Worm (Caenorhabditis elegans) whole organism, L3 larva: Measurements from ENCODE around the gene T23F11.4.
A peak's percentile ranks its signal among the peaks of the same experiment; 100 is the strongest.

Source experiments
- R02D3.7 ChIP-seq: fragments of 150-350 bp; optimal IDR thresholded peaks from 2 replicates; lab custom pipeline; 2014; ENCODE audit warnings: missing biosample characterization, missing genetic modification characterization
- ZK546.5 ChIP-seq: sonication (generic microtip); optimal IDR thresholded peaks from 2 replicates; lab custom pipeline; 2017; ENCODE audit warnings: missing biosample characterization, missing genetic modification characterization
- aly-2 ChIP-seq: fragments of 150-350 bp; optimal IDR thresholded peaks from 2 replicates; lab custom pipeline; 2014; ENCODE audit warnings: missing biosample characterization, missing genetic modification characterization
- ceh-28 ChIP-seq: fragments of 150-350 bp; optimal IDR thresholded peaks from 2 replicates; lab custom pipeline; 2014; ENCODE audit warnings: missing biosample characterization, missing genetic modification reagents, missing genetic modification characterization
- ceh-9 ChIP-seq: sonication (generic microtip); optimal IDR thresholded peaks from 2 replicates; lab custom pipeline; 2018; ENCODE audit warnings: missing biosample characterization, missing genetic modification characterization
- daf-12 ChIP-seq: fragments of 150-350 bp; optimal IDR thresholded peaks from 2 replicates; lab custom pipeline; 2014; ENCODE audit warnings: missing biosample characterization, missing genetic modification reagents, missing genetic modification characterization
- egl-27 ChIP-seq: sonication (generic microtip); optimal IDR thresholded peaks from 4 replicates; lab custom pipeline; 2017; ENCODE audit warnings: missing biosample characterization, missing genetic modification reagents, missing genetic modification characterization
- egl-5 ChIP-seq: fragments of 150-350 bp; optimal IDR thresholded peaks from 2 replicates; lab custom pipeline; 2017; ENCODE audit warnings: missing biosample characterization, missing genetic modification reagents, missing genetic modification characterization, inconsistent platforms
- elt-1 ChIP-seq: fragments of 150-350 bp; optimal IDR thresholded peaks from 2 replicates; lab custom pipeline; 2014; ENCODE audit warnings: missing biosample characterization, missing genetic modification characterization
- elt-2 ChIP-seq: sonication (generic microtip); optimal IDR thresholded peaks from 2 replicates; lab custom pipeline; 2016; ENCODE audit warnings: missing genetic modification reagents, mild to moderate bottlenecking, missing genetic modification characterization, missing compliant biosample characterization
- fkh-2 ChIP-seq: fragments of 150-350 bp; optimal IDR thresholded peaks from 2 replicates; lab custom pipeline; 2014; ENCODE audit warnings: missing biosample characterization, missing genetic modification reagents, missing genetic modification characterization
- hmg-11 ChIP-seq: sonication (generic microtip); optimal IDR thresholded peaks from 2 replicates; lab custom pipeline; 2016; ENCODE audit warnings: missing genetic modification characterization, missing compliant biosample characterization
- lin-39 ChIP-seq: fragments of 150-350 bp; optimal IDR thresholded peaks from 2 replicates; lab custom pipeline; 2018; ENCODE audit warnings: missing biosample characterization, missing genetic modification reagents, missing genetic modification characterization
- lsy-12 ChIP-seq: sonication (generic microtip); optimal IDR thresholded peaks from 2 replicates; lab custom pipeline; 2016; ENCODE audit warnings: mild to moderate bottlenecking, missing genetic modification characterization, missing compliant biosample characterization
- mdl-1 ChIP-seq: fragments of 150-350 bp; optimal IDR thresholded peaks from 2 replicates; lab custom pipeline; 2014; ENCODE audit warnings: missing biosample characterization, missing genetic modification characterization
- mml-1 ChIP-seq: fragments of 150-350 bp; sonication (generic microtip); optimal IDR thresholded peaks from 3 replicates; lab custom pipeline; 2014; ENCODE audit warnings: missing biosample characterization, missing genetic modification characterization
- nfya-1 ChIP-seq: sonication (generic microtip); optimal IDR thresholded peaks from 2 replicates; lab custom pipeline; 2017; ENCODE audit warnings: missing genetic modification characterization, mild to moderate bottlenecking, missing compliant biosample characterization, antibody characterized with exemption, moderate library complexity; ENCODE audit not compliant: insufficient read depth
- nhr-12 ChIP-seq: fragments of 150-350 bp; optimal IDR thresholded peaks from 2 replicates; lab custom pipeline; 2014; ENCODE audit warnings: missing biosample characterization, missing genetic modification characterization
- nhr-23 ChIP-seq: fragments of 150-350 bp; optimal IDR thresholded peaks from 2 replicates; lab custom pipeline; 2014; ENCODE audit warnings: missing biosample characterization, missing genetic modification reagents, missing genetic modification characterization
- nhr-237 ChIP-seq: fragments of 150-350 bp; optimal IDR thresholded peaks from 2 replicates; lab custom pipeline; 2014; ENCODE audit warnings: missing biosample characterization, missing genetic modification characterization
- nhr-25 ChIP-seq: sonication (generic microtip); optimal IDR thresholded peaks from 2 replicates; lab custom pipeline; 2017; ENCODE audit warnings: missing biosample characterization, missing genetic modification characterization
- nhr-28 ChIP-seq: fragments of 150-350 bp; optimal IDR thresholded peaks from 2 replicates; lab custom pipeline; 2014; ENCODE audit warnings: missing biosample characterization, missing genetic modification characterization
- nhr-43 ChIP-seq: sonication (generic microtip); optimal IDR thresholded peaks from 2 replicates; lab custom pipeline; 2016; ENCODE audit warnings: mild to moderate bottlenecking, missing genetic modification characterization, missing compliant biosample characterization; ENCODE audit not compliant: poor library complexity, severe bottlenecking
- nhr-67 ChIP-seq: fragments of 150-350 bp; optimal IDR thresholded peaks from 2 replicates; lab custom pipeline; 2014; ENCODE audit warnings: missing biosample characterization, missing genetic modification characterization
- nhr-76 ChIP-seq: fragments of 150-350 bp; sonication (generic microtip); optimal IDR thresholded peaks from 5 replicates; lab custom pipeline; 2014; ENCODE audit warnings: missing biosample characterization, missing genetic modification characterization
- nhr-77 ChIP-seq: fragments of 150-350 bp; optimal IDR thresholded peaks from 2 replicates; lab custom pipeline; 2014; ENCODE audit warnings: missing biosample characterization, missing genetic modification characterization
- pha-4 ChIP-seq: fragments of 150-350 bp; optimal IDR thresholded peaks from 2 replicates; lab custom pipeline; 2014; ENCODE audit warnings: missing biosample characterization, missing genetic modification reagents, missing genetic modification characterization
- sea-2 ChIP-seq: fragments of 150-350 bp; sonication (generic microtip); optimal IDR thresholded peaks from 4 replicates; lab custom pipeline; 2014; ENCODE audit warnings: missing biosample characterization, missing genetic modification reagents, missing genetic modification characterization
- skn-1 ChIP-seq: fragments of 150-350 bp; optimal IDR thresholded peaks from 2 replicates; lab custom pipeline; 2014; ENCODE audit warnings: missing biosample characterization, missing genetic modification characterization
- snpc-4 ChIP-seq: fragments of 150-350 bp; optimal IDR thresholded peaks from 2 replicates; lab custom pipeline; 2014; ENCODE audit warnings: missing biosample characterization, missing genetic modification characterization
- unc-62 ChIP-seq: fragments of 150-350 bp; sonication (generic microtip); optimal IDR thresholded peaks from 4 replicates; lab custom pipeline; 2014; ENCODE audit warnings: missing biosample characterization, missing genetic modification reagents, missing genetic modification characterization
- ztf-4 ChIP-seq: fragments of 150-350 bp; optimal IDR thresholded peaks from 2 replicates; lab custom pipeline; 2014; ENCODE audit warnings: missing biosample characterization, missing genetic modification characterization

T23F11.4 gene

ce11 chrIII:4688965-4689364 lies 23.8 kb upstream of the T23F11.4 start, which contains the start of gene ppat-1:
Gene ppat-1, plus strand, starts transcription at chrIII:4689280.
- TF ChIP-seq pha-4 (tag; lab: Kevin White, UChicago), result no peak
- TF ChIP-seq egl-27, result no peak
- no peak for TF ChIP-seq daf-12 (tag; lab: Kevin White, UChicago)
- no peak for TF ChIP-seq ceh-28 (tag; lab: Kevin White, UChicago)
- peak; percentile 41 for TF ChIP-seq elt-2 (tag; lab: Kevin White, UChicago)
- no peak for TF ChIP-seq egl-5
- no peak for TF ChIP-seq ceh-9 (tag; lab: Kevin White, UChicago)
- TF ChIP-seq nhr-12, result no peak
- TF ChIP-seq, all 47 proteins: peak for 1

- no peak for TF ChIP-seq nhr-43 (tag; lab: Kevin White, UChicago)
- TF ChIP-seq ceh-28 (tag; lab: Kevin White, UChicago), result no peak
- TF ChIP-seq egl-5, result no peak
- TF ChIP-seq pha-4 (tag; lab: Kevin White, UChicago), result peak; percentile 19
- no peak for TF ChIP-seq lsy-12 (tag; lab: Kevin White, UChicago)
- TF ChIP-seq elt-1 (tag; lab: Kevin White, UChicago), result no peak
- no peak for TF ChIP-seq fkh-2 (tag; lab: Kevin White, UChicago)
These were observed 23.2 kb upstream of the T23F11.4 start, which contains the start of gene tag-243 for ce11 chrIII:4688356-4688755. Gene tag-243, minus strand, starts transcription at chrIII:4688456.

- no peak for TF ChIP-seq ztf-4 (tag; lab: Kevin White, UChicago)
- TF ChIP-seq nhr-237 (tag; lab: Kevin White, UChicago), result no peak
- TF ChIP-seq fkh-2 (tag; lab: Kevin White, UChicago), result no peak
- TF ChIP-seq nhr-67 (tag; lab: Kevin White, UChicago), result no peak
- TF ChIP-seq sea-2 (GFP tag; lab: Kevin White, UChicago), result no peak
- TF ChIP-seq nhr-76 (tag; lab: Kevin White, UChicago), result no peak
- TF ChIP-seq snpc-4 (tag; lab: Kevin White, UChicago), result no peak
- TF ChIP-seq nhr-23, result no peak
- no peak for TF ChIP-seq nhr-28 (tag; lab: Kevin White, UChicago)
- no peak for TF ChIP-seq ZK546.5
- TF ChIP-seq daf-12 (tag; lab: Kevin White, UChicago), result no peak
- no peak for TF ChIP-seq ceh-9 (tag; lab: Kevin White, UChicago)
- TF ChIP-seq mdl-1 (tag; lab: Kevin White, UChicago), result no peak
- no peak for TF ChIP-seq lin-39
- no peak for TF ChIP-seq egl-5
- TF ChIP-seq elt-1 (tag; lab: Kevin White, UChicago), result no peak
- TF ChIP-seq hmg-11 (tag; lab: Kevin White, UChicago), result no peak
- no peak for TF ChIP-seq mml-1 (tag; lab: Kevin White, UChicago)
These were observed 22.0 kb upstream of the T23F11.4 start for ce11 chrIII:4687134-4687533.

- TF ChIP-seq unc-62 (no peak), egl-5 (no peak), nhr-77 (tag; lab: Kevin White, UChicago) (no peak), nhr-25 (tag; lab: Kevin White, UChicago) (no peak), ztf-4 (tag; lab: Kevin White, UChicago) (no peak), aly-2 (tag; lab: Kevin White, UChicago) (no peak)
These were observed 14.9 kb upstream of the T23F11.4 start, which contains the start of gene srg-11 for ce11 chrIII:4679963-4680484. Gene srg-11, plus strand, starts transcription at chrIII:4680013.

ce11 chrIII:4677466-4677865 lies 12.3 kb upstream of the T23F11.4 start, which contains the start of gene srg-10:
Gene srg-10, plus strand, starts transcription at chrIII:4677766.
- TF ChIP-seq nhr-23, result no peak
- TF ChIP-seq nfya-1 (tag; lab: Kevin White, UChicago), result no peak
- TF ChIP-seq nhr-28 (tag; lab: Kevin White, UChicago), result no peak
- TF ChIP-seq R02D3.7 (tag; lab: Kevin White, UChicago), result no peak
- TF ChIP-seq nhr-43 (tag; lab: Kevin White, UChicago), result no peak
- TF ChIP-seq skn-1 (tag; lab: Kevin White, UChicago), result no peak
